Worm (Caenorhabditis elegans) whole organism, L4 larva: Measurements from ENCODE around the gene srz-97.

Source experiments
- D1046.2 ChIP-seq: fragments of 200-800 bp; sonication (Bioruptor generic); IDR thresholded peaks from 2 replicates; pipeline ENCODE4 v1.3.6; 2022; ENCODE audit warnings: missing genetic modification characterization, missing compliant biosample characterization
- F10B5.3 ChIP-seq: sonication (generic microtip); optimal IDR thresholded peaks from 2 replicates; lab custom pipeline; 2016; ENCODE audit warnings: mild to moderate bottlenecking, missing genetic modification characterization, missing compliant biosample characterization
- F26F4.8 ChIP-seq: fragments of 200-800 bp; sonication (Bioruptor generic); conservative IDR thresholded peaks from 2 replicates; pipeline ENCODE4 v1.3.6; 2022; ENCODE audit warnings: missing genetic modification characterization, missing compliant biosample characterization
- F44E2.7 ChIP-seq: fragments of 200-800 bp; sonication (Bioruptor generic); IDR thresholded peaks from 2 replicates; pipeline ENCODE4 v2.1.2; 2022; ENCODE audit warnings: missing genetic modification characterization, missing compliant biosample characterization
- F49E8.2 ChIP-seq: sonication (generic microtip); optimal IDR thresholded peaks from 2 replicates; lab custom pipeline; 2016; ENCODE audit warnings: missing compliant biosample characterization, mild to moderate bottlenecking, missing genetic modification characterization, borderline replicate concordance
- R02D3.7 ChIP-seq: fragments of 150-350 bp; sonication (generic microtip); optimal IDR thresholded peaks from 3 replicates; lab custom pipeline; 2014; ENCODE audit warnings: missing biosample characterization, missing genetic modification characterization
- T26A8.4 ChIP-seq: fragments of 200-800 bp; sonication (Bioruptor generic); IDR thresholded peaks from 2 replicates; pipeline ENCODE4 v1.3.6; 2022; ENCODE audit warnings: missing genetic modification characterization, missing compliant biosample characterization
- Y105C5A.15 ChIP-seq: fragments of 200-800 bp; sonication (Bioruptor generic); IDR thresholded peaks from 2 replicates; pipeline ENCODE4 v1.3.6; 2022; ENCODE audit warnings: missing genetic modification characterization, missing compliant biosample characterization
- aha-1 ChIP-seq: fragments of 150-350 bp; peaks from one replicate; lab custom pipeline; 2014; ENCODE audit warnings: missing biosample characterization, missing genetic modification characterization
- ama-1 ChIP-seq: fragments of 150-350 bp; optimal IDR thresholded peaks from 2 replicates; lab custom pipeline; 2014; ENCODE audit warnings: inconsistent platforms, mixed read lengths
- attf-4 ChIP-seq: sonication (generic microtip); optimal IDR thresholded peaks from 3 replicates; lab custom pipeline; 2017; ENCODE audit warnings: missing biosample characterization, missing genetic modification characterization
- ceh-32 ChIP-seq: sonication (generic microtip); optimal IDR thresholded peaks from 2 replicates; lab custom pipeline; 2016; ENCODE audit warnings: mild to moderate bottlenecking, missing genetic modification characterization, missing compliant biosample characterization; ENCODE audit not compliant: poor library complexity
- ceh-82 ChIP-seq: sonication (generic microtip); optimal IDR thresholded peaks from 2 replicates; lab custom pipeline; 2017; ENCODE audit warnings: missing biosample characterization, missing genetic modification characterization
- ctbp-1 ChIP-seq: fragments of 200-800 bp; sonication (Bioruptor generic); IDR thresholded peaks from 2 replicates; pipeline ENCODE4 v1.3.6; 2022; ENCODE audit warnings: missing genetic modification reagents, missing genetic modification characterization, missing compliant biosample characterization
- dmd-6 ChIP-seq: fragments of 200-800 bp; sonication (Bioruptor generic); IDR thresholded peaks from 2 replicates; pipeline ENCODE4 v1.3.6; 2022; ENCODE audit warnings: missing genetic modification reagents, missing genetic modification characterization, missing compliant biosample characterization
- dve-1 ChIP-seq: sonication (generic microtip); optimal IDR thresholded peaks from 2 replicates; lab custom pipeline; 2017; ENCODE audit warnings: antibody characterized with exemption, mild to moderate bottlenecking, missing genetic modification characterization, missing compliant biosample characterization; ENCODE audit not compliant: insufficient read depth
- fkh-10 ChIP-seq: fragments of 150-350 bp; optimal IDR thresholded peaks from 2 replicates; lab custom pipeline; 2014; ENCODE audit warnings: missing biosample characterization, missing genetic modification reagents, missing genetic modification characterization
- fos-1 ChIP-seq: fragments of 150-350 bp; optimal IDR thresholded peaks from 2 replicates; lab custom pipeline; 2014; ENCODE audit warnings: missing biosample characterization, missing genetic modification characterization
- gei-8 ChIP-seq: fragments of 200-800 bp; sonication (Bioruptor generic); optimal IDR thresholded peaks from 2 replicates; lab custom pipeline; 2018; ENCODE audit warnings: mild to moderate bottlenecking, missing genetic modification characterization, missing compliant biosample characterization
- hif-1 ChIP-seq, 2 experiments: sonication (generic microtip); optimal IDR thresholded peaks; 2 replicates each; lab custom pipeline; 2016 to 2017; ENCODE audit warnings: missing compliant biosample characterization in 2 of 2, missing genetic modification characterization in 2 of 2, missing genetic modification reagents in 2 of 2, missing genotype in 2 of 2, mild to moderate bottlenecking in 1 of 2
- hlh-11 ChIP-seq: fragments of 200-800 bp; sonication (Bioruptor generic); optimal IDR thresholded peaks from 2 replicates; lab custom pipeline; 2018; ENCODE audit warnings: mild to moderate bottlenecking, missing genetic modification characterization, missing compliant biosample characterization
- hlh-30 ChIP-seq: sonication (generic microtip); optimal IDR thresholded peaks from 2 replicates; lab custom pipeline; 2017; ENCODE audit warnings: antibody characterized with exemption, mild to moderate bottlenecking, missing genetic modification characterization, missing compliant biosample characterization; ENCODE audit not compliant: insufficient read depth
- lin-1 ChIP-seq: fragments of 200-800 bp; sonication (Bioruptor generic); IDR thresholded peaks from 2 replicates; pipeline ENCODE4 v1.3.6; 2022; ENCODE audit warnings: missing genetic modification reagents, missing genetic modification characterization, missing compliant biosample characterization
- lin-29 ChIP-seq: fragments of 200-800 bp; sonication (Bioruptor generic); IDR thresholded peaks from 2 replicates; pipeline ENCODE4 v1.3.6; 2022; ENCODE audit warnings: missing genetic modification reagents, missing genetic modification characterization, missing compliant biosample characterization
- lin-38 ChIP-seq: fragments of 200-800 bp; sonication (Bioruptor generic); IDR thresholded peaks from 2 replicates; pipeline ENCODE4 v1.3.6; 2022; ENCODE audit warnings: missing genetic modification reagents, missing genetic modification characterization, missing compliant biosample characterization
- lin-39 ChIP-seq: fragments of 150-350 bp; optimal IDR thresholded peaks from 2 replicates; lab custom pipeline; 2014; ENCODE audit warnings: missing biosample characterization, missing genetic modification reagents, missing genetic modification characterization
- mdl-1 ChIP-seq, 2 experiments: fragments of 150-350 bp in 1 of 2; sonication (generic microtip) in 1 of 2; optimal IDR thresholded peaks; 2 replicates each; lab custom pipeline; 2014 to 2017; ENCODE audit warnings: missing biosample characterization in 2 of 2, missing genetic modification characterization in 2 of 2
- mep-1 ChIP-seq: fragments of 150-350 bp; sonication (generic microtip); optimal IDR thresholded peaks from 3 replicates; lab custom pipeline; 2014; ENCODE audit warnings: missing biosample characterization, missing genetic modification characterization
- mxl-2 ChIP-seq: fragments of 200-800 bp; sonication (Bioruptor generic); conservative IDR thresholded peaks from 2 replicates; pipeline ENCODE4 v1.3.6; 2022; ENCODE audit warnings: missing genetic modification reagents, missing genetic modification characterization, missing compliant biosample characterization
- nhr-10 ChIP-seq: fragments of 150-350 bp; optimal IDR thresholded peaks from 2 replicates; lab custom pipeline; 2014; ENCODE audit warnings: missing biosample characterization, missing genetic modification characterization
- nhr-11 ChIP-seq: fragments of 150-350 bp; optimal IDR thresholded peaks from 2 replicates; lab custom pipeline; 2014; ENCODE audit warnings: missing biosample characterization, missing genetic modification characterization
- nhr-237 ChIP-seq: sonication (generic microtip); optimal IDR thresholded peaks from 2 replicates; lab custom pipeline; 2017; ENCODE audit warnings: missing biosample characterization, missing genetic modification characterization
- nhr-28 ChIP-seq: fragments of 150-350 bp; optimal IDR thresholded peaks from 2 replicates; lab custom pipeline; 2014; ENCODE audit warnings: missing biosample characterization, missing genetic modification characterization
- nhr-41 ChIP-seq: fragments of 200-800 bp; sonication (Bioruptor generic); IDR thresholded peaks from 2 replicates; pipeline ENCODE4 v1.3.6; 2022; ENCODE audit warnings: missing genetic modification reagents, missing genetic modification characterization, missing compliant biosample characterization
- nhr-6 ChIP-seq: fragments of 150-350 bp; optimal IDR thresholded peaks from 2 replicates; lab custom pipeline; 2014; ENCODE audit warnings: missing biosample characterization, missing genetic modification characterization
- php-3 ChIP-seq: fragments of 200-800 bp; sonication (Bioruptor generic); IDR thresholded peaks from 2 replicates; pipeline ENCODE4 v1.3.6; 2022; ENCODE audit warnings: missing genetic modification reagents, missing genetic modification characterization, missing compliant biosample characterization
- pqm-1 ChIP-seq: sonication (generic microtip); optimal IDR thresholded peaks from 2 replicates; lab custom pipeline; 2017; ENCODE audit warnings: missing biosample characterization, missing genetic modification characterization
- rbr-2 ChIP-seq: sonication (generic microtip); optimal IDR thresholded peaks from 2 replicates; lab custom pipeline; 2016; ENCODE audit warnings: missing genotype, missing genetic modification characterization, missing compliant biosample characterization
- sdz-12 ChIP-seq: fragments of 200-800 bp; sonication (Bioruptor generic); optimal IDR thresholded peaks from 2 replicates; lab custom pipeline; 2018; ENCODE audit warnings: mild to moderate bottlenecking, missing genetic modification characterization, missing compliant biosample characterization
- set-16 ChIP-seq: fragments of 200-800 bp; sonication (Bioruptor generic); IDR thresholded peaks from 2 replicates; pipeline ENCODE4 v1.3.6; 2022; ENCODE audit warnings: missing genetic modification reagents, missing genetic modification characterization, missing compliant biosample characterization
- snpc-4 ChIP-seq: fragments of 150-350 bp; optimal IDR thresholded peaks from 2 replicates; lab custom pipeline; 2014; ENCODE audit warnings: missing biosample characterization, missing genetic modification characterization
- spr-1 ChIP-seq: sonication (generic microtip); optimal IDR thresholded peaks from 2 replicates; lab custom pipeline; 2016; ENCODE audit warnings: mild to moderate bottlenecking, missing genetic modification characterization, missing compliant biosample characterization
- tra-1 ChIP-seq: fragments of 200-800 bp; sonication (Bioruptor generic); IDR thresholded peaks from 2 replicates; pipeline ENCODE4 v1.3.6; 2022; ENCODE audit warnings: missing genetic modification reagents, missing genetic modification characterization, missing compliant biosample characterization
- unc-62 ChIP-seq, 3 experiments: fragments of 150-350 bp in 1 of 3; sonication (generic microtip); optimal IDR thresholded peaks in 2 of 3; peaks in 1 of 3; 1 replicate in 1 of 3; 2 replicates in 2 of 3; lab custom pipeline; 2014 to 2017; ENCODE audit warnings: missing biosample characterization in 3 of 3, missing genetic modification characterization in 3 of 3, missing genetic modification reagents in 3 of 3, missing genotype in 1 of 3
- zag-1 ChIP-seq: fragments of 150-350 bp; optimal IDR thresholded peaks from 2 replicates; lab custom pipeline; 2014; ENCODE audit warnings: missing biosample characterization, missing genetic modification characterization
- zfp-2 ChIP-seq: sonication (generic microtip); optimal IDR thresholded peaks from 2 replicates; lab custom pipeline; 2016; ENCODE audit warnings: mild to moderate bottlenecking, missing genetic modification characterization, missing compliant biosample characterization
- zip-2 ChIP-seq: fragments of 150-350 bp; optimal IDR thresholded peaks from 2 replicates; lab custom pipeline; 2014; ENCODE audit warnings: missing biosample characterization, missing genetic modification characterization

The srz-97 gene

ce11 chrV:14481401-14481800 is 13.4 kb upstream of the srz-97 start, which contains the start of gene R02D5.7:
TSS of gene R02D5.7 (minus strand) at chrV:14481501.
- TF ChIP-seq T26A8.4 (GFP tag; lab: Robert Waterston, UW) (no peak), mxl-2 (GFP tag; lab: Robert Waterston, UW) (no peak), nhr-10 (tag; lab: Kevin White, UChicago) (no peak), aha-1 (tag; lab: Kevin White, UChicago) (no peak), pqm-1 (peak; percentile 11)

- no peak for TF ChIP-seq ctbp-1 (GFP tag; lab: Robert Waterston, UW)
- TF ChIP-seq set-16, result peak; percentile 83
These were observed 12.5 kb upstream of the srz-97 start for ce11 chrV:14480533-14480932.

ce11 chrV:14478979-14479378 is 10.9 kb upstream of the srz-97 start, which contains the start of gene clec-55:
TSS of gene clec-55 (plus strand) at chrV:14479279.
- TF ChIP-seq fos-1 (tag; lab: Kevin White, UChicago) (no peak), zip-2 (tag; lab: Kevin White, UChicago) (no peak), hlh-30 (no peak), lin-38 (GFP tag; lab: Robert Waterston, UW) (no peak), F10B5.3 (no peak), mep-1 (tag; lab: Kevin White, UChicago) (no peak), lin-1 (GFP tag; lab: Robert Waterston, UW) (no peak), hif-1 (tag; optimal IDR thresholded peaks at IDR 0.05; lab: Kevin White, UChicago) (no peak), D1046.2 (GFP tag; lab: Robert Waterston, UW) (no peak), nhr-237 (tag; lab: Kevin White, UChicago) (no peak), aha-1 (tag; lab: Kevin White, UChicago) (no peak), ceh-32 (tag; lab: Kevin White, UChicago) (no peak), spr-1 (tag; lab: Kevin White, UChicago) (no peak), tra-1 (GFP tag; lab: Robert Waterston, UW) (no peak), F26F4.8 (no peak), ama-1 (lab: Kevin White, UChicago) (no peak), ceh-82 (tag; lab: Kevin White, UChicago) (no peak), set-16 (no peak), mxl-2 (GFP tag; lab: Robert Waterston, UW) (no peak), Y105C5A.15 (no peak)

ce11 chrV:14476680-14477079 is 8.6 kb upstream of the srz-97 start, which contains the start of gene clec-54:
TSS of gene clec-54 (plus strand) at chrV:14476903.
- TF ChIP-seq sdz-12 (GFP tag; lab: Kevin White, UChicago) (no peak), lin-39 (tag; lab: Kevin White, UChicago) (no peak), zag-1 (tag; lab: Kevin White, UChicago) (no peak), mdl-1 (tag; optimal IDR thresholded peaks at IDR 0.05; lab: Kevin White, UChicago) (no peak), hlh-11 (peak; percentile 17), hlh-30 (no peak), nhr-28 (tag; lab: Kevin White, UChicago) (peak; percentile 18), attf-4 (tag; lab: Kevin White, UChicago) (no peak), snpc-4 (tag; lab: Kevin White, UChicago) (no peak), mep-1 (tag; lab: Kevin White, UChicago) (no peak), lin-29 (GFP tag; lab: Robert Waterston, UW) (no peak), rbr-2 (tag; lab: Kevin White, UChicago) (no peak), F49E8.2 (tag; lab: Kevin White, UChicago) (no peak), nhr-11 (tag; lab: Kevin White, UChicago) (no peak), ama-1 (lab: Kevin White, UChicago) (no peak), F44E2.7 (GFP tag; lab: Robert Waterston, UW) (no peak), fos-1 (tag; lab: Kevin White, UChicago) (no peak), dmd-6 (GFP tag; lab: Robert Waterston, UW) (peak; percentile 49; the same call in 1 of the 2 replicates), nhr-41 (no peak), dve-1 (peak; percentile 12), gei-8 (no peak), php-3 (GFP tag; lab: Robert Waterston, UW) (no peak), nhr-6 (tag; lab: Kevin White, UChicago) (no peak), fkh-10 (GFP tag; lab: Kevin White, UChicago) (no peak), R02D3.7 (tag; lab: Kevin White, UChicago) (no peak), nhr-10 (tag; lab: Kevin White, UChicago) (no peak), unc-62 (GFP tag; optimal IDR thresholded peaks at IDR 0.05 in 1 of 2; lab: Kevin White, UChicago) (peak in 1 of 2 experiments; percentile 43), unc-62 (tag; optimal IDR thresholded peaks at IDR 0.05; lab: Kevin White, UChicago) (no peak), zfp-2 (tag; lab: Kevin White, UChicago) (no peak)
